Fruit fly (Drosophila melanogaster) whole organism, embryonic: ENCODE measurements around the gene TwdlW.
A peak's percentile ranks its signal among the peaks of the same experiment; 100 is the strongest.

Experiments used
- Aef1 ChIP-seq: fragments of 200-800 bp; sonication (Bioruptor generic); IDR thresholded peaks from 3 replicates; pipeline ENCODE4 v1.3.6; 2022; ENCODE audit warnings: missing biosample characterization, missing genetic modification characterization
- B-H1 ChIP-seq: fragments of 200-800 bp; sonication (Bioruptor generic); IDR thresholded peaks from 3 replicates; pipeline ENCODE4 v1.3.6; 2022; ENCODE audit warnings: missing biosample characterization, missing genetic modification characterization
- BEAF-32 ChIP-seq: fragments of 200-800 bp; sonication (Bioruptor generic); optimal IDR thresholded peaks from 3 replicates; lab custom pipeline; 2017; ENCODE audit warnings: missing biosample characterization, missing genetic modification characterization, mild to moderate bottlenecking, moderate library complexity, missing genetic modification reagents
- CG10209 ChIP-seq: fragments of 200-800 bp; sonication (Bioruptor generic); optimal IDR thresholded peaks from 3 replicates; lab custom pipeline; 2017; ENCODE audit warnings: missing biosample characterization, mild to moderate bottlenecking, missing genetic modification characterization, missing genetic modification reagents
- CG10959 ChIP-seq: fragments of 200-800 bp; sonication (Bioruptor generic); IDR thresholded peaks from 2 replicates; pipeline ENCODE4 v1.3.6; 2022; ENCODE audit warnings: missing biosample characterization, missing genetic modification characterization
- CG14667 ChIP-seq: fragments of 200-800 bp; sonication (Bioruptor generic); IDR thresholded peaks from 2 replicates; pipeline ENCODE4 v1.3.6; 2022; ENCODE audit warnings: missing biosample characterization, missing genetic modification characterization
- CG14860 ChIP-seq: fragments of 200-800 bp; sonication (Bioruptor generic); IDR thresholded peaks from 3 replicates; pipeline ENCODE4 v1.3.6; 2022; ENCODE audit warnings: missing biosample characterization, missing genetic modification characterization; ENCODE audit not compliant: partially characterized antibody
- CG15011 ChIP-seq: fragments of 200-800 bp; sonication (Bioruptor generic); optimal IDR thresholded peaks from 3 replicates; lab custom pipeline; 2018; ENCODE audit warnings: missing biosample characterization, mild to moderate bottlenecking, missing genetic modification characterization
- CG1529 ChIP-seq: fragments of 200-800 bp; sonication (Bioruptor generic); optimal IDR thresholded peaks from 3 replicates; lab custom pipeline; 2018; ENCODE audit warnings: missing biosample characterization, missing genetic modification characterization
- CG15601 ChIP-seq: fragments of 200-800 bp; sonication (Bioruptor generic); optimal IDR thresholded peaks from 3 replicates; lab custom pipeline; 2019; ENCODE audit warnings: missing biosample characterization, mild to moderate bottlenecking, missing genetic modification characterization, moderate library complexity
- CG17829 ChIP-seq: fragments of 200-800 bp; optimal IDR thresholded peaks from 2 replicates; lab custom pipeline; 2019; ENCODE audit warnings: missing biosample characterization, mild to moderate bottlenecking, missing genetic modification characterization, moderate library complexity
- CG2202 ChIP-seq: fragments of 200-800 bp; sonication (Bioruptor generic); optimal IDR thresholded peaks from 2 replicates; lab custom pipeline; 2018; ENCODE audit warnings: missing biosample characterization, mild to moderate bottlenecking, missing genetic modification characterization
- CG30431 ChIP-seq: fragments of 200-800 bp; sonication (Bioruptor generic); optimal IDR thresholded peaks from 2 replicates; lab custom pipeline; 2017; ENCODE audit warnings: missing biosample characterization, missing genetic modification characterization
- CG31224 ChIP-seq: fragments of 200-800 bp; sonication (Bioruptor generic); IDR thresholded peaks from 2 replicates; pipeline ENCODE4 v1.3.6; 2022; ENCODE audit warnings: missing biosample characterization, missing genetic modification characterization
- CG31365 ChIP-seq: fragments of 200-800 bp; sonication (Bioruptor generic); optimal IDR thresholded peaks from 2 replicates; lab custom pipeline; 2018; ENCODE audit warnings: missing biosample characterization, mild to moderate bottlenecking, missing genetic modification characterization
- CG4617 ChIP-seq: fragments of 200-800 bp; sonication (Bioruptor generic); optimal IDR thresholded peaks from 3 replicates; lab custom pipeline; 2016; ENCODE audit warnings: missing biosample characterization, missing genetic modification characterization, borderline replicate concordance
- CG4730 ChIP-seq: fragments of 200-800 bp; sonication (Bioruptor generic); IDR thresholded peaks from 2 replicates; pipeline ENCODE4 v1.3.6; 2022; ENCODE audit warnings: missing biosample characterization, missing genetic modification characterization
- CG5180 ChIP-seq: fragments of 200-800 bp; sonication (Bioruptor generic); optimal IDR thresholded peaks from 3 replicates; lab custom pipeline; 2017; ENCODE audit warnings: missing biosample characterization, missing genetic modification characterization, mild to moderate bottlenecking, moderate library complexity, missing genetic modification reagents
- CG7839 ChIP-seq: fragments of 200-800 bp; sonication (Bioruptor generic); optimal IDR thresholded peaks from 3 replicates; lab custom pipeline; 2018; ENCODE audit warnings: missing biosample characterization, mild to moderate bottlenecking, missing genetic modification characterization, moderate library complexity
- CG8359 ChIP-seq: fragments of 200-800 bp; sonication (Bioruptor generic); optimal IDR thresholded peaks from 2 replicates; lab custom pipeline; 2017; ENCODE audit warnings: missing biosample characterization, mild to moderate bottlenecking, missing genetic modification characterization, borderline replicate concordance
- CG8478 ChIP-seq: fragments of >200 bp; optimal IDR thresholded peaks from 2 replicates; lab custom pipeline; 2018
- CG9215 ChIP-seq: fragments of 200-800 bp; sonication (Bioruptor generic); IDR thresholded peaks from 2 replicates; pipeline ENCODE4 v1.3.6; 2022; ENCODE audit warnings: missing biosample characterization, missing genetic modification characterization
- CTCF ChIP-seq: fragments of 200-800 bp; sonication (Bioruptor generic); optimal IDR thresholded peaks from 2 replicates; lab custom pipeline; 2017; ENCODE audit warnings: missing biosample characterization, mild to moderate bottlenecking, missing genetic modification characterization, moderate library complexity
- GATAe ChIP-seq: fragments of 200-800 bp; sonication (Bioruptor generic); conservative IDR thresholded peaks from 2 replicates; pipeline ENCODE4 v1.3.6; 2022; ENCODE audit warnings: missing biosample characterization, missing genetic modification characterization
- HLH54F ChIP-seq: fragments of 200-800 bp; sonication (Bioruptor generic); optimal IDR thresholded peaks from 3 replicates; lab custom pipeline; 2016; ENCODE audit warnings: missing biosample characterization, missing genetic modification characterization
- Hr39 ChIP-seq: fragments of >200 bp; optimal IDR thresholded peaks from 2 replicates; lab custom pipeline; 2017
- Hr51 ChIP-seq, 2 experiments: fragments of 200-800 bp; sonication (Bioruptor generic); optimal IDR thresholded peaks; 2 replicates in 1 of 2; 3 replicates in 1 of 2; lab custom pipeline; 2016 to 2018; ENCODE audit warnings: missing biosample characterization in 2 of 2, missing genetic modification characterization in 2 of 2, mild to moderate bottlenecking in 1 of 2, moderate library complexity in 1 of 2
- NFAT ChIP-seq: fragments of 200-800 bp; sonication (Bioruptor generic); IDR thresholded peaks from 2 replicates; pipeline ENCODE4 v1.3.6; 2022; ENCODE audit warnings: missing biosample characterization, missing genetic modification characterization
- Nf-YC ChIP-seq: fragments of 200-800 bp; optimal IDR thresholded peaks from 3 replicates; lab custom pipeline; 2019; ENCODE audit warnings: missing biosample characterization, mild to moderate bottlenecking, missing genetic modification characterization, moderate library complexity
- NfI ChIP-seq: fragments of 200-800 bp; sonication (Bioruptor generic); optimal IDR thresholded peaks from 3 replicates; lab custom pipeline; 2018; ENCODE audit warnings: missing biosample characterization, mild to moderate bottlenecking, missing genetic modification characterization, moderate library complexity
- PHDP ChIP-seq: fragments of 200-800 bp; sonication (Bioruptor generic); optimal IDR thresholded peaks from 3 replicates; lab custom pipeline; 2018; ENCODE audit warnings: missing biosample characterization, mild to moderate bottlenecking, missing genetic modification characterization, moderate library complexity
- Sin3A ChIP-seq: fragments of >200 bp; optimal IDR thresholded peaks from 2 replicates; lab custom pipeline; 2018
- Sry-δ ChIP-seq: fragments of 200-800 bp; sonication (Bioruptor generic); optimal IDR thresholded peaks from 2 replicates; lab custom pipeline; 2016; ENCODE audit warnings: missing biosample characterization, missing genetic modification characterization
- caup ChIP-seq: fragments of 200-800 bp; sonication (Bioruptor generic); optimal IDR thresholded peaks from 3 replicates; lab custom pipeline; 2017; ENCODE audit warnings: missing biosample characterization, mild to moderate bottlenecking, missing genetic modification characterization, moderate library complexity; ENCODE audit not compliant: severe bottlenecking
- crc ChIP-seq: fragments of 200-800 bp; sonication (Bioruptor generic); optimal IDR thresholded peaks from 2 replicates; lab custom pipeline; 2016; ENCODE audit warnings: missing biosample characterization, missing genetic modification characterization
- danr ChIP-seq: fragments of 200-800 bp; sonication (Bioruptor generic); IDR thresholded peaks from 2 replicates; pipeline ENCODE4 v1.3.6; 2022; ENCODE audit warnings: missing biosample characterization, missing genetic modification characterization
- dm ChIP-seq: fragments of 200-800 bp; sonication (Bioruptor generic); optimal IDR thresholded peaks from 3 replicates; lab custom pipeline; 2016; ENCODE audit warnings: missing biosample characterization, missing genetic modification characterization
- eve ChIP-seq, 2 experiments: fragments of >200 bp; optimal IDR thresholded peaks; 2 replicates each; lab custom pipeline; 2017; ENCODE audit warnings: missing biosample characterization in 2 of 2, missing genetic modification characterization in 2 of 2
- fd102C ChIP-seq: fragments of 200-800 bp; sonication (Bioruptor generic); optimal IDR thresholded peaks from 2 replicates; lab custom pipeline; 2018; ENCODE audit warnings: missing biosample characterization, mild to moderate bottlenecking, missing genetic modification characterization, moderate library complexity
- fd96Cb ChIP-seq: fragments of 200-800 bp; sonication (Bioruptor generic); optimal IDR thresholded peaks from 2 replicates; lab custom pipeline; 2018; ENCODE audit warnings: missing biosample characterization, mild to moderate bottlenecking, missing genetic modification characterization, moderate library complexity
- gsb ChIP-seq: fragments of 200-800 bp; sonication (Bioruptor generic); IDR thresholded peaks from 2 replicates; pipeline ENCODE4 v1.3.6; 2022; ENCODE audit warnings: missing biosample characterization, missing genetic modification characterization
- her ChIP-seq: fragments of 200-800 bp; sonication (Bioruptor generic); optimal IDR thresholded peaks from 2 replicates; lab custom pipeline; 2016; ENCODE audit warnings: missing biosample characterization, missing genetic modification characterization
- jing ChIP-seq: fragments of 200-800 bp; sonication (Bioruptor generic); optimal IDR thresholded peaks from 2 replicates; lab custom pipeline; 2018; ENCODE audit warnings: missing biosample characterization, mild to moderate bottlenecking, missing genetic modification characterization
- lilli ChIP-seq: fragments of 200-800 bp; sonication (Bioruptor generic); optimal IDR thresholded peaks from 3 replicates; lab custom pipeline; 2016; ENCODE audit warnings: missing biosample characterization, missing genetic modification characterization
- nom ChIP-seq: fragments of 200-800 bp; sonication (Bioruptor generic); optimal IDR thresholded peaks from 2 replicates; lab custom pipeline; 2017; ENCODE audit warnings: missing biosample characterization, missing genetic modification characterization, mild to moderate bottlenecking, moderate library complexity, missing genetic modification reagents
- org-1 ChIP-seq: fragments of 200-800 bp; sonication (Bioruptor generic); optimal IDR thresholded peaks from 2 replicates; lab custom pipeline; 2017; ENCODE audit warnings: missing biosample characterization, missing genetic modification characterization
- salm ChIP-seq: fragments of 200-800 bp; sonication (Bioruptor generic); optimal IDR thresholded peaks from 2 replicates; lab custom pipeline; 2018; ENCODE audit warnings: missing biosample characterization, mild to moderate bottlenecking, missing genetic modification characterization
- sisA ChIP-seq: fragments of 200-800 bp; sonication (Bioruptor generic); IDR thresholded peaks from 2 replicates; pipeline ENCODE4 v1.3.6; 2022; ENCODE audit warnings: missing biosample characterization, missing genetic modification characterization
- slbo ChIP-seq: fragments of 200-800 bp; sonication (Bioruptor generic); IDR thresholded peaks from 2 replicates; pipeline ENCODE4 v1.3.6; 2022; ENCODE audit warnings: missing biosample characterization, missing genetic modification characterization
- sna ChIP-seq: fragments of 200-800 bp; sonication (Bioruptor generic); IDR thresholded peaks from 2 replicates; pipeline ENCODE4 v1.3.6; 2022; ENCODE audit warnings: missing biosample characterization, missing genetic modification characterization; ENCODE audit not compliant: partially characterized antibody
- sqz ChIP-seq: fragments of 200-800 bp; sonication (Bioruptor generic); optimal IDR thresholded peaks from 3 replicates; lab custom pipeline; 2018; ENCODE audit warnings: missing biosample characterization, mild to moderate bottlenecking, missing genetic modification characterization
- tx ChIP-seq: fragments of 200-800 bp; sonication (Bioruptor generic); optimal IDR thresholded peaks from 2 replicates; lab custom pipeline; 2016; ENCODE audit warnings: missing biosample characterization, missing genetic modification characterization

TwdlW gene

DNA sequence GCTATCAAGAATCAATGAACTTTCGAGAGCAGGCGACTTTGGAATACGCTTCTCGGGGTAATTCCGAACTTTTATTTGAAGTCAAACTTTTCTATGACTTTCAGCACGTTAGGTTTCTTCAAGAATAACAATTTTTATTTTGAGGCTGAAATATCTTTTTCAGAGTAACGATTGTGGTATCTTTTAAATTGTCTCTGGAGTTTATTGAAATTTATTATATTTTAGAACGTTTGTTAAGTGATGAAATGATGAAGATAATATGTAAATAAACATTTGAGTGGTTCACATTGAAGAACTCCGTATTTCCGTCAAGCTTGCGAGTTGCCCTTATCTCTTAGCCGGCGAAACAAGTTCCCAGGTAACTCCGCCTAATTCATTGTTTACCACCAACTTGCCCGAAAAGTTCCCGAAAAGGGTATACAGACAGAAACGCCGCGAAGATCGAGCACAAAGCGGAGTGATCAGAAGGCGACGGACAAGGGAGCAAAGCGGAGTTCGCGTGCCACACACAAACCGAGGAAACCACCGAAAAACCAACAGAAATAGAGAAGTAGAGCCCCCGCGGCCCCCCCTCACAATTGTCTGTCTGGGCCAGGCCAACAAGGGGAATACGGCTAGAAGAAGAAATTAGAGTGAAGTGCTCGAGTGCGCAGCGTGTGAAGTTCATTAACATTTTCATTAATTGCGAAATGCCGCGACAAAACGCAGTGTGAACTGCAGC is 24.4 kb downstream of the TwdlW start (continued):
- TF ChIP-seq nom (GFP tag; lab: Kevin White, UChicago) (peak; percentile 25), lilli (GFP tag; lab: Kevin White, UChicago) (no peak), NfI (GFP tag; lab: Kevin White, UChicago) (no peak), CG9215 (GFP tag; lab: Robert Waterston, UW) (no peak), danr (GFP tag; lab: Robert Waterston, UW) (no peak), fd102C (GFP tag; lab: Kevin White, UChicago) (no peak), PHDP (tag; lab: Kevin White, UChicago) (peak; percentile 25), crc (no peak), Hr51 (GFP tag; optimal IDR thresholded peaks at IDR 0.05; lab: Kevin White, UChicago) (no peak), CG1529 (GFP tag; lab: Kevin White, UChicago) (no peak), sqz (GFP tag; lab: Kevin White, UChicago) (no peak), CG2202 (tag; lab: Kevin White, UChicago) (peak; percentile 27), sisA (GFP tag; lab: Robert Waterston, UW) (no peak), GATAe (GFP tag; lab: Robert Waterston, UW) (no peak), Hr39 (no peak), CG5180 (GFP tag; lab: Kevin White, UChicago) (no peak), CG30431 (no peak), BEAF-32 (GFP tag; lab: Kevin White, UChicago) (no peak), Aef1 (GFP tag; lab: Robert Waterston, UW) (no peak), tx (GFP tag; lab: Kevin White, UChicago) (no peak), caup (GFP tag; lab: Kevin White, UChicago) (no peak), sna (GFP tag; lab: Robert Waterston, UW) (no peak), B-H1 (GFP tag; lab: Robert Waterston, UW) (no peak), Sry-δ (GFP tag; lab: Kevin White, UChicago) (no peak), CG15011 (GFP tag; lab: Kevin White, UChicago) (no peak), CG4730 (no peak), Nf-YC (no peak), CG31224 (GFP tag; lab: Robert Waterston, UW) (no peak), fd96Cb (tag; lab: Kevin White, UChicago) (no peak), CG17829 (tag; lab: Kevin White, UChicago) (peak; percentile 32), HLH54F (no peak), CG14860 (GFP tag; lab: Robert Waterston, UW) (no peak), jing (no peak), CG15601 (tag; lab: Kevin White, UChicago) (peak; percentile 29), slbo (GFP tag; lab: Robert Waterston, UW) (no peak), CG10959 (GFP tag; lab: Robert Waterston, UW) (no peak), eve (GFP tag; optimal IDR thresholded peaks at IDR 0.05; lab: Kevin White, UChicago) (peak in 1 of 2 experiments; percentile 55), CG10209 (GFP tag; lab: Kevin White, UChicago) (no peak), CG31365 (tag; lab: Kevin White, UChicago) (no peak), CTCF (GFP tag; lab: Kevin White, UChicago) (no peak), salm (no peak), her (GFP tag; lab: Kevin White, UChicago) (no peak), CG4617 (GFP tag; lab: Kevin White, UChicago) (no peak), dm (GFP tag; lab: Kevin White, UChicago) (no peak), CG14667 (no peak), NFAT (GFP tag; lab: Robert Waterston, UW) (no peak), Sin3A (lab: Kevin White, UChicago) (no peak), org-1 (GFP tag; lab: Kevin White, UChicago) (no peak), CG8478 (lab: Kevin White, UChicago) (no peak), gsb (GFP tag; lab: Robert Waterston, UW) (no peak), CG8359 (GFP tag; lab: Kevin White, UChicago) (peak; percentile 11), CG7839 (peak; percentile 40)
